Fruit fly (Drosophila melanogaster) whole organism, adult: Measurements from ENCODE around the gene CG10752.

Experiments
- CG11617 ChIP-seq: fragments of 200-800 bp; sonication (Bioruptor generic); optimal IDR thresholded peaks from 2 replicates; lab custom pipeline; 2017; ENCODE audit warnings: mild to moderate bottlenecking, missing biosample characterization, missing genetic modification reagents, missing genetic modification characterization
- CG12768 ChIP-seq: fragments of 200-800 bp; sonication (Bioruptor generic); optimal IDR thresholded peaks from 2 replicates; lab custom pipeline; 2017; ENCODE audit warnings: missing biosample characterization, missing genetic modification characterization, mild to moderate bottlenecking, moderate library complexity, missing genetic modification reagents
- CG14711 ChIP-seq: fragments of 200-800 bp; sonication (Bioruptor generic); optimal IDR thresholded peaks from 2 replicates; lab custom pipeline; 2018; ENCODE audit warnings: missing biosample characterization, mild to moderate bottlenecking, missing genetic modification characterization, moderate library complexity
- CG1620 ChIP-seq: fragments of 200-800 bp; sonication (Bioruptor generic); optimal IDR thresholded peaks from 2 replicates; lab custom pipeline; 2016; ENCODE audit warnings: missing biosample characterization, missing genetic modification characterization
- CG33017 ChIP-seq: fragments of 200-800 bp; sonication (Bioruptor generic); optimal IDR thresholded peaks from 2 replicates; lab custom pipeline; 2018; ENCODE audit warnings: missing biosample characterization, mild to moderate bottlenecking, missing genetic modification characterization, moderate library complexity
- CG5204 ChIP-seq: fragments of 200-800 bp; sonication (Bioruptor generic); optimal IDR thresholded peaks from 2 replicates; lab custom pipeline; 2016; ENCODE audit warnings: missing biosample characterization, missing genetic modification characterization
- CG7045 ChIP-seq: fragments of 200-800 bp; sonication (Bioruptor generic); optimal IDR thresholded peaks from 2 replicates; lab custom pipeline; 2017; ENCODE audit warnings: missing biosample characterization, mild to moderate bottlenecking, missing genetic modification characterization
- CG7101 ChIP-seq: fragments of 200-800 bp; sonication (Bioruptor generic); optimal IDR thresholded peaks from 2 replicates; lab custom pipeline; 2018; ENCODE audit warnings: missing biosample characterization, mild to moderate bottlenecking, missing genetic modification characterization, moderate library complexity
- Clk ChIP-seq: fragments of 200-800 bp; sonication (Bioruptor generic); optimal IDR thresholded peaks from 2 replicates; lab custom pipeline; 2017; ENCODE audit warnings: missing biosample characterization, missing genetic modification characterization
- Crg-1 ChIP-seq: fragments of 200-800 bp; sonication (Bioruptor generic); optimal IDR thresholded peaks from 2 replicates; lab custom pipeline; 2016; ENCODE audit warnings: missing biosample characterization, missing genetic modification characterization
- Hr96 ChIP-seq: fragments of 200-800 bp; sonication (Bioruptor generic); optimal IDR thresholded peaks from 2 replicates; lab custom pipeline; 2016; ENCODE audit warnings: missing biosample characterization, missing genetic modification characterization
- Mnt ChIP-seq: fragments of 200-800 bp; sonication (Bioruptor generic); optimal IDR thresholded peaks from 2 replicates; lab custom pipeline; 2016; ENCODE audit warnings: missing biosample characterization, mild to moderate bottlenecking, missing genetic modification characterization
- bab1 ChIP-seq: fragments of 200-800 bp; sonication (Bioruptor generic); optimal IDR thresholded peaks from 3 replicates; lab custom pipeline; 2019; ENCODE audit warnings: missing biosample characterization, mild to moderate bottlenecking, missing genetic modification characterization, moderate library complexity
- cic ChIP-seq: fragments of 200-800 bp; sonication (Bioruptor generic); optimal IDR thresholded peaks from 2 replicates; lab custom pipeline; 2017; ENCODE audit warnings: missing biosample characterization, mild to moderate bottlenecking, missing genetic modification characterization, moderate library complexity
- cnc ChIP-seq, 2 experiments: fragments of >200 bp; optimal IDR thresholded peaks; 2 replicates each; lab custom pipeline; 2017
- kay ChIP-seq: fragments of 200-800 bp; sonication (Bioruptor generic); peaks from one replicate; lab custom pipeline; 2016; ENCODE audit warnings: missing biosample characterization, missing genetic modification characterization, borderline replicate concordance
- ovo ChIP-seq: fragments of 200-800 bp; sonication (Bioruptor generic); optimal IDR thresholded peaks from 2 replicates; lab custom pipeline; 2016; ENCODE audit warnings: missing biosample characterization, missing genetic modification characterization
- pad ChIP-seq: fragments of 200-800 bp; sonication (Bioruptor generic); optimal IDR thresholded peaks from 3 replicates; lab custom pipeline; 2017; ENCODE audit warnings: missing biosample characterization, missing genetic modification characterization, mild to moderate bottlenecking, moderate library complexity, missing genetic modification reagents
- tj ChIP-seq: fragments of 200-800 bp; sonication (Bioruptor generic); optimal IDR thresholded peaks from 3 replicates; lab custom pipeline; 2017; ENCODE audit warnings: missing biosample characterization, mild to moderate bottlenecking, missing genetic modification characterization, moderate library complexity
- toe ChIP-seq: fragments of 200-800 bp; sonication (Bioruptor generic); optimal IDR thresholded peaks from 2 replicates; lab custom pipeline; 2016; ENCODE audit warnings: missing biosample characterization, missing genetic modification characterization

The CG10752 gene

DNA sequence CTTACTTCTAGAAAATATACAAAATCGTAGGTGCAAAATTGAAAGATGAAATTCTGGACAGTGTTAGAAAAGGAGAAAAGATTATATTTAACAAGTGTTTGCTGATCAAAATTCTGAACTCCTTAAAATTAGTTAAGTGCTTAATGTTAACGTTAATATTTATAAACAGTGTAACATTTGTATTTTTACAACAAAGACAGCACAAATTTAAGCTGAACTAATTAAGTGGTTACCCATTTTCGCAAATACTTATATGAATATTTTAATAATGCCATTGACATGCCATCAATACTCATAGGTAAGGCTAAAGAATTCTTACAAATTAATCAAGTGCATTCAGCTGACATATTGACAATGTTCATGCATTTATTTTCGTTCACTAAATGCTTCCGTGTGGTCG is at the start of gene CG10752:
Gene CG10752, minus strand, starts transcription at position 101 of the 400 bp plus-strand sequence.
- TF ChIP-seq cnc (optimal IDR thresholded peaks at IDR 0.05; lab: Kevin White, UChicago) (no peak), CG7101 (tag; lab: Kevin White, UChicago) (no peak), cic (no peak), CG7045 (GFP tag; lab: Kevin White, UChicago) (no peak), Hr96 (GFP tag; lab: Kevin White, UChicago) (no peak), Clk (GFP tag; lab: Kevin White, UChicago) (no peak), ovo (GFP tag; lab: Kevin White, UChicago) (no peak), toe (GFP tag; lab: Kevin White, UChicago) (no peak), CG12768 (GFP tag; lab: Kevin White, UChicago) (no peak), CG11617 (GFP tag; lab: Kevin White, UChicago) (no peak), bab1 (GFP tag; lab: Kevin White, UChicago) (no peak)

DNA sequence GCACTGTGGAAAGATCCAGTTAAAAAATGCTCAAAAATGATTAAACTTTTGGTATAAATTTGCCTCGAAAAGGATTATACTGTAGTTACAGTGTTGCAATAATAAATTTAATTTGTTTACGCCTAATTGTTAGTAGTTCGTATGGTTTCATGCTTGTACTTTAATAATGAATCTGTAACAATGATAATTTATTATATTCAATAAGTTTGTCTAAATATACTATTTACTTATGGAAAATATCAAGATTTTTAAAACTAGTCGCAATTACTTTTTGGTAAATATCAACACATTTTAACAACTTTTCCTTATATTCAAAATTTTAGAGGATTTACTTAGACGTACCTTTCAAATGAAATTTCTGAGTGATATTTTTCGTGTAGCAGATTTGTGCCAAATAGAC is 40.4 kb upstream of the CG10752 start, which contains the start of gene CG11262:
Gene CG11262, plus strand, starts transcription at position 301 of the 400 bp plus-strand sequence.
- no peak for TF ChIP-seq CG12768 (GFP tag; lab: Kevin White, UChicago)
- no peak for TF ChIP-seq Crg-1
- TF ChIP-seq CG33017 (tag; lab: Kevin White, UChicago): no peak
- TF ChIP-seq ovo (GFP tag; lab: Kevin White, UChicago): no peak
- TF ChIP-seq CG7045 (GFP tag; lab: Kevin White, UChicago): no peak
- TF ChIP-seq Mnt (GFP tag; lab: Kevin White, UChicago): no peak
- TF ChIP-seq CG1620 (GFP tag; lab: Kevin White, UChicago): no peak
- TF ChIP-seq CG5204 (GFP tag; lab: Kevin White, UChicago): no peak
- no peak for TF ChIP-seq CG11617 (GFP tag; lab: Kevin White, UChicago)
- no peak for TF ChIP-seq tj (GFP tag; lab: Kevin White, UChicago)

- TF ChIP-seq cnc (optimal IDR thresholded peaks at IDR 0.05; lab: Kevin White, UChicago) (no peak), CG14711 (no peak), CG12768 (GFP tag; lab: Kevin White, UChicago) (no peak), Hr96 (GFP tag; lab: Kevin White, UChicago) (no peak), cic (no peak), kay (GFP tag; lab: Kevin White, UChicago) (no peak), CG7101 (tag; lab: Kevin White, UChicago) (no peak), bab1 (GFP tag; lab: Kevin White, UChicago) (no peak), pad (no peak), CG1620 (GFP tag; lab: Kevin White, UChicago) (no peak), Mnt (GFP tag; lab: Kevin White, UChicago) (no peak), CG33017 (tag; lab: Kevin White, UChicago) (no peak), ovo (GFP tag; lab: Kevin White, UChicago) (no peak), CG5204 (GFP tag; lab: Kevin White, UChicago) (no peak), CG11617 (GFP tag; lab: Kevin White, UChicago) (no peak), Clk (GFP tag; lab: Kevin White, UChicago) (no peak)
Observed at dm6 chr3L:12972259-12972658, 17.8 kb upstream of the CG10752 start, which contains the start of the genes CG10748 and CG10749. TSS of gene CG10748 (minus strand) at chr3L:12972359. TSS of gene CG10749 (plus strand) at chr3L:12972474.

DNA sequence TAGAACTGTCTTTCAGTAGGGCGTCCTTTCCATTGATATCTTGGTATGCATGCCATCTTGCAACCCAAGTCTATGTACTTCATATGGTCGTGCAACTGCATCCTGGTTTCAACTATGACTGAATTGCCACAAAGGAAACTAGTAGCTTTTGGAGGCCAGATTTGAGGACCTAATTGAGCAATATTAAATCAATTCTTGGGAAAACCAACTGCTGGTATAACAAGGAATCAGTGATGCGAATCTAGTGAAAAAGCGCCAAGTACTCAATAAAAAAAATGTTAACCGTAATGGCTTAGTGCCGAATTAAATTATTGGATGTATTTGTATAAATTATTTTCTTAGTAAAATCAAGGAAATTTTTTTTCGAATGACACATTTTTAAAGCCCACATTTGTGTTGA is 13.2 kb upstream of the CG10752 start, which contains the start of gene Or69a:
Gene Or69a, minus strand, starts transcription at position 101 of the 400 bp plus-strand sequence.
- TF ChIP-seq CG12768 (GFP tag; lab: Kevin White, UChicago) (no peak), toe (GFP tag; lab: Kevin White, UChicago) (no peak), Crg-1 (no peak), cic (no peak), Clk (GFP tag; lab: Kevin White, UChicago) (no peak), Hr96 (GFP tag; lab: Kevin White, UChicago) (no peak), bab1 (GFP tag; lab: Kevin White, UChicago) (no peak), ovo (GFP tag; lab: Kevin White, UChicago) (no peak), CG7101 (tag; lab: Kevin White, UChicago) (no peak), cnc (optimal IDR thresholded peaks at IDR 0.05; lab: Kevin White, UChicago) (no peak), CG7045 (GFP tag; lab: Kevin White, UChicago) (no peak), CG5204 (GFP tag; lab: Kevin White, UChicago) (no peak), CG14711 (no peak), tj (GFP tag; lab: Kevin White, UChicago) (no peak), CG11617 (GFP tag; lab: Kevin White, UChicago) (no peak), kay (GFP tag; lab: Kevin White, UChicago) (no peak), CG33017 (tag; lab: Kevin White, UChicago) (no peak), pad (no peak), Mnt (GFP tag; lab: Kevin White, UChicago) (no peak), CG1620 (GFP tag; lab: Kevin White, UChicago) (no peak)

dm6 chr3L:12949386-12949785 is 5.1 kb downstream of the CG10752 start:
- TF ChIP-seq kay (GFP tag; lab: Kevin White, UChicago) (no peak), cnc (optimal IDR thresholded peaks at IDR 0.05; lab: Kevin White, UChicago) (no peak), Mnt (GFP tag; lab: Kevin White, UChicago) (no peak), bab1 (GFP tag; lab: Kevin White, UChicago) (no peak), CG33017 (tag; lab: Kevin White, UChicago) (no peak), cic (no peak), CG7101 (tag; lab: Kevin White, UChicago) (no peak), Hr96 (GFP tag; lab: Kevin White, UChicago) (no peak), CG5204 (GFP tag; lab: Kevin White, UChicago) (no peak), pad (no peak)

- TF ChIP-seq cnc (optimal IDR thresholded peaks at IDR 0.05; lab: Kevin White, UChicago) (no peak), CG5204 (GFP tag; lab: Kevin White, UChicago) (no peak), CG14711 (no peak), CG1620 (GFP tag; lab: Kevin White, UChicago) (no peak), kay (GFP tag; lab: Kevin White, UChicago) (no peak), Crg-1 (no peak)
Observed at dm6 chr3L:12915431-12915830, 39.0 kb downstream of the CG10752 start.
